Worm (Caenorhabditis elegans) whole organism, L3 larva: Measurements from ENCODE around the gene txt-10.

ENCODE experiments used
- R02D3.7 ChIP-seq: fragments of 150-350 bp; optimal IDR thresholded peaks from 2 replicates; lab custom pipeline; 2014; ENCODE audit warnings: missing biosample characterization, missing genetic modification characterization
- ceh-82 ChIP-seq: fragments of 150-350 bp; optimal IDR thresholded peaks from 2 replicates; lab custom pipeline; 2014; ENCODE audit warnings: missing biosample characterization, missing genetic modification characterization
- elt-3 ChIP-seq, 3 experiments: fragments of 150-350 bp in 1 of 3; sonication (generic microtip) in 2 of 3; optimal IDR thresholded peaks; 2 replicates in 2 of 3; 4 replicates in 1 of 3; lab custom pipeline; 2014 to 2017; ENCODE audit warnings: missing biosample characterization in 3 of 3, missing genetic modification characterization in 3 of 3
- zag-1 ChIP-seq: fragments of 150-350 bp; optimal IDR thresholded peaks from 2 replicates; lab custom pipeline; 2014; ENCODE audit warnings: missing biosample characterization, missing genetic modification characterization

DNA sequence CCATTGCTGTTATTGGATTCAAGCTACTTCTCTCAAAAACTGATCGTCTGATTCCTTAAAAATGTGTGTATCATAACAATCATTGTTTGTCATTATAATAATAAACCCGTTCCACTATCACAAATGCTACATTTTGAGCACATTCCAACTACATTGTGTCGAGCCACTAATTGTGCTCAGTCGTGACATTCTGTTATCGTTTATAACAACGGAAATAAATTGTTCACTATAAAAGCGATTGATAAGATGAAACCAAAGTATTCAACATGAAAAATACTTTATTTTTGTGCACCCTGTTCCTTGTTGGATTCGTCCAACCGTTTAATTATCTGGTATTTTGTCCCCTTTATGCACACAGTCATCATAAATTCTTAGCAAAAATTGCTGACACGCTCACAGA is 39.5 kb downstream of the txt-10 start, which contains the start of gene ugt-33:
- TF ChIP-seq elt-3 (tag; optimal IDR thresholded peaks at IDR 0.05; lab: Kevin White, UChicago): no peak
- TF ChIP-seq zag-1: no peak
- TF ChIP-seq ceh-82 (tag; lab: Kevin White, UChicago): no peak
- TF ChIP-seq R02D3.7 (tag; lab: Kevin White, UChicago): no peak
